Worm (Caenorhabditis elegans) whole organism, L2 larva: ENCODE measurements around the gene F38C2.1.

ENCODE experiments used
- alr-1 ChIP-seq: fragments of 150-350 bp; optimal IDR thresholded peaks from 2 replicates; lab custom pipeline; 2014; ENCODE audit warnings: missing biosample characterization, missing genetic modification characterization
- dmd-4 ChIP-seq: sonication (generic microtip); optimal IDR thresholded peaks from 2 replicates; lab custom pipeline; 2017; ENCODE audit warnings: missing biosample characterization, missing genetic modification characterization
- skn-1 ChIP-seq: sonication (generic microtip); optimal IDR thresholded peaks from 2 replicates; lab custom pipeline; 2017; ENCODE audit warnings: missing biosample characterization, missing genetic modification characterization
- snpc-4 ChIP-seq: fragments of 150-350 bp; optimal IDR thresholded peaks from 2 replicates; lab custom pipeline; 2014; ENCODE audit warnings: missing biosample characterization, missing genetic modification characterization
- unc-39 ChIP-seq: fragments of 150-350 bp; optimal IDR thresholded peaks from 2 replicates; lab custom pipeline; 2014; ENCODE audit warnings: missing biosample characterization, missing genetic modification characterization
- ztf-11 ChIP-seq: sonication (generic microtip); optimal IDR thresholded peaks from 2 replicates; lab custom pipeline; 2017; ENCODE audit warnings: missing biosample characterization, missing genetic modification characterization

ce11 chrIV:16210913-16211312, 36.3 kb upstream of the F38C2.1 start, which contains the start of gene H25K10.2:
- TF ChIP-seq skn-1 (no peak), alr-1 (no peak), ztf-11 (tag; lab: Kevin White, UChicago) (no peak), unc-39 (tag; lab: Kevin White, UChicago) (no peak), snpc-4 (tag; lab: Kevin White, UChicago) (no peak), dmd-4 (no peak)
